Worm (Caenorhabditis elegans) whole organism, L1 larva: Measurements from ENCODE around the gene F16G10.13.

Experiments
- efl-1 ChIP-seq, 4 experiments: fragments of 150-350 bp; optimal IDR thresholded peaks in 3 of 4; peaks in 1 of 4; 1 replicate in 1 of 4; 2 replicates in 3 of 4; lab custom pipeline; 2014; ENCODE audit warnings: missing biosample characterization in 2 of 4, missing genetic modification characterization in 2 of 4, missing genetic modification reagents in 2 of 4
- sox-4 ChIP-seq: sonication (generic microtip); optimal IDR thresholded peaks from 2 replicates; lab custom pipeline; 2016; ENCODE audit warnings: missing genetic modification characterization, missing compliant biosample characterization
- zip-4 ChIP-seq: fragments of 200-800 bp; sonication (Bioruptor generic); optimal IDR thresholded peaks from 2 replicates; lab custom pipeline; 2018; ENCODE audit warnings: mild to moderate bottlenecking, missing genetic modification characterization, moderate library complexity, missing compliant biosample characterization

DNA sequence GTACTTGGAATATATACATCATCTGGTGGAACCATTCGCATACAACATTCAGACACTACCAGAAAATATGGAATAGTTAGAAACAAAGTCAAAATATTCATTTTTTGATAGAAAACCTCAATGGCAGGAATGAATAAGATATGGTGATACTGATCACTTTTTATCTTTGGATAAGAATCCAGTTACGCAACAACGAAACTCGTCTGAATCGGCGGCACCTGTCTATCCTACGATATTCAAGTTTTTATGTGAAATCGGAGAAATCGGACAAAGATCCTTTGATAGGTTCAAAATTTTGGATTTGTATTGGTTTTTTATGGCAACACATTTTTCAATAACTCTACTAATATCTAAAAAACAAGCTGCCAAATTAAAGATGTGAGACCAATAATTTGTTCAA lies 3.1 kb upstream of the F16G10.13 start, which contains the start of gene F16G10.14:
- no peak for TF ChIP-seq efl-1 (optimal IDR thresholded peaks at IDR 0.05; lab: Kevin White, UChicago)
- TF ChIP-seq efl-1 (GFP tag; optimal IDR thresholded peaks at IDR 0.05 in 1 of 2; lab: Kevin White, UChicago) = no peak
- TF ChIP-seq zip-4 (GFP tag; lab: Kevin White, UChicago) = no peak
- TF ChIP-seq sox-4 (tag; lab: Kevin White, UChicago) = no peak
